Fruit fly (Drosophila melanogaster): ENCODE measurements around the gene Septin1.

The Septin1 gene

DNA sequence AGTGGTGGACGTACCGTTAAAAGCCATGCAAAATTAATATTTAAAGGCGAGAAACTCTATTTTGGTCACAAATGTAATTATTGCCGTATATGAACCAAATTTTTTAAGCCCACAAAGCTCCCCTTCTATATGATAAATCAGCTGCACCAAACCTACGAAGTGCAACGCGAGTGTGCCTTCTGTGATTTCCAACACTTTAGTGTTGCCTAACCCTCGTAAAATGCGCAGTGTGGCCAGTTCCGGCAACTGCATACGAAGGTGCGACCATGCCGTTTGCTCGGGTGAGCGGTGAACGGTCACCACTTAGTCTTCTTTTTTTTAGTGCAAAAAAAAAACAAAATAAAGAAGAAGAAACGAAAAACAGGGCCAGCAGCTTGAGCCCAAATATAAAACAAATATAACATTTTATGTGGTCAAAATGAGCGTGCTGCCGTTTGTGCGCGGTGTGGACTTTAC, 18.6 kb upstream of the Septin1 start, which contains the start of the genes tty and fliI (continued):
- TF ChIP-seq CG3163 (GFP tag; optimal IDR thresholded peaks at IDR 0.05), result peak; percentile 52
- TF ChIP-seq Lim3 (GFP tag; IDR thresholded peaks at IDR 0.05), result peak; percentile 46; the same call in 1 of the 2 replicates
- TF ChIP-seq CG2202 (tag; optimal IDR thresholded peaks at IDR 0.05), result peak; percentile 27
- TF ChIP-seq Usf (GFP tag; optimal IDR thresholded peaks at IDR 0.05), result peak; percentile 27
- TF ChIP-seq vfl (GFP tag; optimal IDR thresholded peaks at IDR 0.05), result peak; percentile 70
- no peak for TF ChIP-seq Tbp (GFP tag; optimal IDR thresholded peaks at IDR 0.05)
- peak; percentile 83 for TF ChIP-seq bcd (GFP tag; optimal IDR thresholded peaks at IDR 0.05)
- peak; percentile 85 for TF ChIP-seq Atf6 (GFP tag; IDR thresholded peaks at IDR 0.05)
- TF ChIP-seq CG1024 (GFP tag; IDR thresholded peaks at IDR 0.05), result peak; percentile 72
- TF ChIP-seq ttk (GFP tag; IDR thresholded peaks at IDR 0.05), result peak; percentile 88
- peak; percentile 90 for TF ChIP-seq CG17359 (tag; optimal IDR thresholded peaks at IDR 0.05)
- TF ChIP-seq CG8944 (GFP tag; optimal IDR thresholded peaks at IDR 0.05), result peak; percentile 87
- TF ChIP-seq CG14965 (GFP tag; optimal IDR thresholded peaks at IDR 0.05; ENCODE audit: borderline replicate concordance), result no peak
- peak; percentile 90 for TF ChIP-seq CG10267 (tag; optimal IDR thresholded peaks at IDR 0.05)
- TF ChIP-seq CG8359 (GFP tag; optimal IDR thresholded peaks at IDR 0.05; ENCODE audit: borderline replicate concordance), result peak; percentile 26
- no peak for TF ChIP-seq prd (optimal IDR thresholded peaks at IDR 0.05)
- TF ChIP-seq prd (GFP tag; IDR thresholded peaks at IDR 0.05), result peak; percentile 94
- TF ChIP-seq Atf3 (GFP tag; optimal IDR thresholded peaks at IDR 0.05), result peak; percentile 76
- TF ChIP-seq CG8478 (optimal IDR thresholded peaks at IDR 0.05), result no peak
- TF ChIP-seq Doc2 (GFP tag; IDR thresholded peaks at IDR 0.05), result peak; percentile 67
- peak; percentile 89 for TF ChIP-seq Abd-B (GFP tag; optimal IDR thresholded peaks at IDR 0.05)
- TF ChIP-seq bbx (GFP tag; IDR thresholded peaks at IDR 0.05; ENCODE audit: partially characterized antibody), result peak; percentile 20; the same call in 1 of the 2 replicates
- 0 out of 4 replicates have a peak, but pooled peaks have one; percentile 5 for TF ChIP-seq chinmo (GFP tag; IDR thresholded peaks at IDR 0.05; ENCODE audit: partially characterized antibody)
- peak; percentile 81 for TF ChIP-seq wor (GFP tag; IDR thresholded peaks at IDR 0.05)
- peak; percentile 89 for TF ChIP-seq MBD-R2 (GFP tag; IDR thresholded peaks at IDR 0.05)
- TF ChIP-seq Pdp1 (GFP tag; optimal IDR thresholded peaks at IDR 0.05), result peak; percentile 85 to 89
- TF ChIP-seq danr (GFP tag; IDR thresholded peaks at IDR 0.05), result peak; percentile 60; the same call in 1 of the 2 replicates
- peak; percentile 98 for TF ChIP-seq nom (GFP tag; optimal IDR thresholded peaks at IDR 0.05)
- TF ChIP-seq en (GFP tag; optimal IDR thresholded peaks at IDR 0.05), result peak; percentile 50
- peak; percentile 83 for TF ChIP-seq CG14014 (GFP tag; IDR thresholded peaks at IDR 0.05)
- TF ChIP-seq CG7745 (tag; optimal IDR thresholded peaks at IDR 0.05), result no peak
- TF ChIP-seq Dp (GFP tag; optimal IDR thresholded peaks at IDR 0.05), result peak; percentile 64
- no peak for TF ChIP-seq hb (GFP tag; IDR thresholded peaks at IDR 0.05; ENCODE audit: partially characterized antibody)
- TF ChIP-seq z (GFP tag; IDR thresholded peaks at IDR 0.05), result 0 out of 3 replicates have a peak, but pooled peaks have one; percentile 28
- TF ChIP-seq Hr78 (GFP tag; optimal IDR thresholded peaks at IDR 0.05), result no peak
- no peak for TF ChIP-seq Hr39 (optimal IDR thresholded peaks at IDR 0.05)
- peak; percentile 69 for TF ChIP-seq CG18011 (GFP tag; optimal IDR thresholded peaks at IDR 0.05)
- peak; percentile 11 for TF ChIP-seq CG6765 (GFP tag; optimal IDR thresholded peaks at IDR 0.05)
- TF ChIP-seq ash1 (GFP tag; optimal IDR thresholded peaks at IDR 0.05), result no peak
- peak; percentile 54 for TF ChIP-seq org-1 (GFP tag; optimal IDR thresholded peaks at IDR 0.05)
- peak; percentile 88 for TF ChIP-seq Awh (GFP tag; IDR thresholded peaks at IDR 0.05)
- TF ChIP-seq CG18619 (GFP tag; optimal IDR thresholded peaks at IDR 0.05), result peak; percentile 67
- peak; percentile 71 for TF ChIP-seq CG4820 (GFP tag; optimal IDR thresholded peaks at IDR 0.05)
- peak; percentile 25 for TF ChIP-seq mirr (GFP tag; optimal IDR thresholded peaks at IDR 0.05)
- peak; percentile 81 for TF ChIP-seq CG12942 (GFP tag; optimal IDR thresholded peaks at IDR 0.05)
- TF ChIP-seq Mrtf (GFP tag; IDR thresholded peaks at IDR 0.05), result peak; percentile 89
- peak; percentile 82 for TF ChIP-seq HmgD (GFP tag; optimal IDR thresholded peaks at IDR 0.05)
- TF ChIP-seq ap (GFP tag; IDR thresholded peaks at IDR 0.05), result peak; percentile 88
- peak; percentile 85 for TF ChIP-seq ind (GFP tag; optimal IDR thresholded peaks at IDR 0.05)
- peak; percentile 40 for TF ChIP-seq CG7556 (GFP tag; optimal IDR thresholded peaks at IDR 0.05)
- peak; percentile 92 for TF ChIP-seq CG11456 (GFP tag; IDR thresholded peaks at IDR 0.05)

Data from whole organism, embryonic.